Worm (Caenorhabditis elegans) whole organism, young adult: ENCODE results near the gene F09D12.2.
"Not testable (repeated sequence)": the region's sequence is repeated elsewhere in the genome, so short reads cannot be mapped to it uniquely, and the experiment has no call there.

Source experiments
- C17E4.6 ChIP-seq: fragments of 200-800 bp; sonication (Bioruptor generic); IDR thresholded peaks from 2 replicates; pipeline ENCODE4 v1.3.6; 2022; ENCODE audit warnings: missing genetic modification reagents, missing genetic modification characterization, missing compliant biosample characterization
- F22D6.2 ChIP-seq: sonication (generic microtip); optimal IDR thresholded peaks from 2 replicates; lab custom pipeline; 2016; ENCODE audit warnings: mild to moderate bottlenecking, missing genetic modification characterization, missing compliant biosample characterization
- F37B4.10 ChIP-seq: fragments of 200-800 bp; sonication (Bioruptor generic); IDR thresholded peaks from 2 replicates; pipeline ENCODE4 v1.3.6; 2022; ENCODE audit warnings: missing genetic modification characterization, missing compliant biosample characterization
- F57A8.1 ChIP-seq: fragments of 200-800 bp; sonication (Bioruptor generic); optimal IDR thresholded peaks from 2 replicates; lab custom pipeline; 2018; ENCODE audit warnings: mild to moderate bottlenecking, missing genetic modification characterization, moderate library complexity, missing compliant biosample characterization
- T07F8.4 ChIP-seq: sonication (generic microtip); optimal IDR thresholded peaks from 2 replicates; lab custom pipeline; 2016; ENCODE audit warnings: mild to moderate bottlenecking, missing genetic modification characterization, moderate library complexity, missing compliant biosample characterization
- aptf-2 ChIP-seq: fragments of 200-800 bp; sonication (Bioruptor generic); conservative IDR thresholded peaks from 2 replicates; pipeline ENCODE4 v1.3.6; 2022; ENCODE audit warnings: missing genetic modification reagents, missing genetic modification characterization, missing compliant biosample characterization
- chd-7 ChIP-seq: sonication (generic microtip); optimal IDR thresholded peaks from 2 replicates; lab custom pipeline; 2016; ENCODE audit warnings: mild to moderate bottlenecking, missing genetic modification characterization, moderate library complexity, missing compliant biosample characterization
- dpff-1 ChIP-seq: sonication (generic microtip); optimal IDR thresholded peaks from 2 replicates; lab custom pipeline; 2017; ENCODE audit warnings: mild to moderate bottlenecking, missing genetic modification characterization, missing compliant biosample characterization
- hlh-12 ChIP-seq: sonication (generic microtip); optimal IDR thresholded peaks from 2 replicates; lab custom pipeline; 2016; ENCODE audit warnings: missing genetic modification characterization, missing compliant biosample characterization
- hmg-20 ChIP-seq: fragments of 200-800 bp; sonication (Bioruptor generic); IDR thresholded peaks from 2 replicates; pipeline ENCODE4 v1.3.6; 2022; ENCODE audit warnings: missing genetic modification reagents, missing genetic modification characterization, missing compliant biosample characterization
- hsf-1 ChIP-seq: fragments of 200-800 bp; sonication (Bioruptor generic); IDR thresholded peaks from 2 replicates; pipeline ENCODE4 v1.3.6; 2022; ENCODE audit warnings: missing genetic modification reagents, missing genetic modification characterization, missing compliant biosample characterization
- lin-35 ChIP-seq, 3 experiments: fragments of 150-350 bp in 2 of 3; sonication (generic microtip) in 1 of 3; optimal IDR thresholded peaks; 2 replicates each; lab custom pipeline; 2014 to 2018; ENCODE audit warnings: missing biosample characterization in 3 of 3, missing genetic modification characterization in 3 of 3, missing genetic modification reagents in 3 of 3
- lin-54 ChIP-seq: fragments of 200-800 bp; sonication (Bioruptor generic); optimal IDR thresholded peaks from 2 replicates; lab custom pipeline; 2018; ENCODE audit warnings: mild to moderate bottlenecking, missing genetic modification characterization, missing compliant biosample characterization
- lsl-1 ChIP-seq: fragments of 200-800 bp; sonication (Bioruptor generic); optimal IDR thresholded peaks from 2 replicates; lab custom pipeline; 2018; ENCODE audit warnings: mild to moderate bottlenecking, missing genetic modification characterization, moderate library complexity, missing compliant biosample characterization
- lsy-27 ChIP-seq: sonication (generic microtip); optimal IDR thresholded peaks from 2 replicates; lab custom pipeline; 2017; ENCODE audit warnings: missing genetic modification characterization, mild to moderate bottlenecking, missing compliant biosample characterization, antibody characterized with exemption, missing genotype, borderline replicate concordance; ENCODE audit not compliant: insufficient read depth
- madf-10 ChIP-seq: sonication (generic microtip); optimal IDR thresholded peaks from 2 replicates; lab custom pipeline; 2016; ENCODE audit warnings: mild to moderate bottlenecking, missing genetic modification characterization, missing compliant biosample characterization
- mel-28 ChIP-seq: sonication (generic microtip); optimal IDR thresholded peaks from 2 replicates; lab custom pipeline; 2016; ENCODE audit warnings: borderline replicate concordance, mild to moderate bottlenecking, missing genetic modification characterization, missing compliant biosample characterization
- mes-4 ChIP-seq: sonication (generic microtip); optimal IDR thresholded peaks from 2 replicates; lab custom pipeline; 2016; ENCODE audit warnings: missing genotype, missing genetic modification characterization, missing compliant biosample characterization
- nfya-1 ChIP-seq: sonication (generic microtip); optimal IDR thresholded peaks from 2 replicates; lab custom pipeline; 2017; ENCODE audit warnings: antibody characterized with exemption, missing compliant biosample characterization, missing genetic modification characterization, borderline replicate concordance; ENCODE audit not compliant: insufficient read depth
- nfya-2 ChIP-seq: fragments of 200-800 bp; sonication (Bioruptor generic); IDR thresholded peaks from 2 replicates; pipeline ENCODE4 v1.3.6; 2022; ENCODE audit warnings: missing genetic modification reagents, missing genetic modification characterization, missing compliant biosample characterization
- nhr-90 ChIP-seq: sonication (generic microtip); optimal IDR thresholded peaks from 2 replicates; lab custom pipeline; 2016; ENCODE audit warnings: missing genotype, mild to moderate bottlenecking, missing genetic modification characterization, missing compliant biosample characterization
- rpc-1 ChIP-seq, 2 experiments: fragments of 150-350 bp in 1 of 2; sonication (generic microtip) in 1 of 2; optimal IDR thresholded peaks; 2 replicates each; lab custom pipeline; 2014 to 2018; ENCODE audit warnings: missing biosample characterization in 1 of 2, missing genetic modification characterization in 1 of 2, missing genetic modification reagents in 1 of 2, missing genotype in 1 of 2
- sea-2 ChIP-seq: fragments of 200-800 bp; sonication (Bioruptor generic); IDR thresholded peaks from 2 replicates; pipeline ENCODE4 v1.3.6; 2022; ENCODE audit warnings: missing genetic modification characterization, missing compliant biosample characterization
- snpc-1.3 ChIP-seq: sonication (generic microtip); optimal IDR thresholded peaks from 2 replicates; lab custom pipeline; 2017; ENCODE audit warnings: missing genetic modification characterization, mild to moderate bottlenecking, missing compliant biosample characterization, antibody characterized with exemption, moderate library complexity, missing genotype, missing genetic modification reagents; ENCODE audit not compliant: insufficient read depth
- snpc-3.4 ChIP-seq: sonication (generic microtip); optimal IDR thresholded peaks from 2 replicates; lab custom pipeline; 2017; ENCODE audit warnings: missing genetic modification characterization, mild to moderate bottlenecking, missing compliant biosample characterization, antibody characterized with exemption, moderate library complexity, missing genotype, missing genetic modification reagents
- unc-62 ChIP-seq: fragments of 150-350 bp; optimal IDR thresholded peaks from 2 replicates; lab custom pipeline; 2014; ENCODE audit warnings: missing biosample characterization, missing genetic modification reagents, missing genetic modification characterization
- zfh-2 ChIP-seq: fragments of 200-800 bp; sonication (Bioruptor generic); conservative IDR thresholded peaks from 2 replicates; pipeline ENCODE4 v1.3.6; 2022; ENCODE audit warnings: missing genetic modification reagents, missing genetic modification characterization, missing compliant biosample characterization
- ztf-28 ChIP-seq: fragments of 200-800 bp; sonication (Bioruptor generic); IDR thresholded peaks from 2 replicates; pipeline ENCODE4 v1.3.6; 2022; ENCODE audit warnings: missing genetic modification reagents, missing genetic modification characterization, missing compliant biosample characterization

The F09D12.2 gene

ce11 chrIV:3442513-3442912 is 1.5 kb downstream of the F09D12.2 start:
- TF ChIP-seq F37B4.10 (GFP tag; lab: Robert Waterston, UW) (no peak), dpff-1 (tag; lab: Kevin White, UChicago) (no peak)

- no peak for TF ChIP-seq madf-10
- TF ChIP-seq snpc-3.4 (tag; lab: Kevin White, UChicago), result no peak
- no peak for TF ChIP-seq sea-2 (GFP tag; lab: Robert Waterston, UW)
- no peak for TF ChIP-seq zfh-2 (GFP tag; lab: Robert Waterston, UW)
- no peak for TF ChIP-seq aptf-2 (GFP tag; lab: Robert Waterston, UW)
- TF ChIP-seq lin-54 (GFP tag; lab: Kevin White, UChicago), result no peak
Observed at ce11 chrIV:3440848-3441247, 3.2 kb downstream of the F09D12.2 start, which contains the start of gene grd-10. TSS of gene grd-10 (plus strand) at chrIV:3441055.

- TF ChIP-seq mes-4 (tag; lab: Kevin White, UChicago) (no peak), F22D6.2 (tag; lab: Kevin White, UChicago) (no peak), zfh-2 (GFP tag; lab: Robert Waterston, UW) (0 out of 2 replicates have a peak, but pooled peaks have one; percentile 5)
- TF ChIP-seq, all 124 proteins: peak for 1
Observed at ce11 chrIV:3439354-3439753, 4.6 kb downstream of the F09D12.2 start, which contains the start of gene grd-3. TSS of gene grd-3 (plus strand) at chrIV:3439655.

- no peak for TF ChIP-seq snpc-3.4 (tag; lab: Kevin White, UChicago)
- TF ChIP-seq mel-28 (tag; lab: Kevin White, UChicago), result no peak
- TF ChIP-seq F57A8.1 (GFP tag; lab: Kevin White, UChicago), result no peak
- no peak for TF ChIP-seq nhr-90 (tag; lab: Kevin White, UChicago)
- TF ChIP-seq nfya-2 (GFP tag; lab: Robert Waterston, UW), result no peak
- TF ChIP-seq lsy-27 (tag; lab: Kevin White, UChicago), result no peak
- no peak for TF ChIP-seq dpff-1 (tag; lab: Kevin White, UChicago)
- TF ChIP-seq snpc-1.3, result no peak
- no peak for TF ChIP-seq unc-62 (GFP tag; lab: Kevin White, UChicago)
Observed at ce11 chrIV:3438022-3438421, 6.0 kb downstream of the F09D12.2 start, which contains the start of gene grd-13. TSS of gene grd-13 (plus strand) at chrIV:3438312.

- TF ChIP-seq rpc-1 (optimal IDR thresholded peaks at IDR 0.05; lab: Kevin White, UChicago) (no peak), rpc-1 (tag; optimal IDR thresholded peaks at IDR 0.05; lab: Kevin White, UChicago) (no peak), nfya-1 (tag; lab: Kevin White, UChicago) (no peak), lsy-27 (tag; lab: Kevin White, UChicago) (no peak), T07F8.4 (no peak), mel-28 (tag; lab: Kevin White, UChicago) (no peak), ztf-28 (GFP tag; lab: Robert Waterston, UW) (no peak), hmg-20 (GFP tag; lab: Robert Waterston, UW) (no peak)
Observed at ce11 chrIV:3436021-3436420, 8.0 kb downstream of the F09D12.2 start, which contains the start of gene srz-32. TSS of gene srz-32 (plus strand) at chrIV:3436321.

- not testable (repeated sequence) for TF ChIP-seq C17E4.6 (GFP tag; lab: Robert Waterston, UW); chd-7; madf-10
Observed at ce11 chrIV:3433387-3433786, 10.6 kb downstream of the F09D12.2 start, which contains the start of gene C04C3.7. TSS of gene C04C3.7 (minus strand) at chrIV:3433487.

- TF ChIP-seq lin-35 (GFP tag; optimal IDR thresholded peaks at IDR 0.05; lab: Kevin White, UChicago) (no peak), hlh-12 (tag; lab: Kevin White, UChicago) (no peak), hsf-1 (GFP tag; lab: Robert Waterston, UW) (no peak), nfya-2 (GFP tag; lab: Robert Waterston, UW) (no peak), ztf-28 (GFP tag; lab: Robert Waterston, UW) (no peak), lsl-1 (no peak)
Observed at ce11 chrIV:3428434-3428950, 15.5 kb downstream of the F09D12.2 start, which contains the start of the genes C04C3.9 and srz-60. TSS of gene C04C3.9 (minus strand) at chrIV:3428534. TSS of gene srz-60 (plus strand) at chrIV:3428900.
